Fruit fly (Drosophila melanogaster) S2 (cell line): Measurements from ENCODE around the gene CG15047.

Experiments used
- CG8478 ChIP-seq: fragments of >200 bp; optimal IDR thresholded peaks from 2 replicates; lab custom pipeline; 2018
- CTCF ChIP-seq, 2 experiments: fragments of >200 bp; optimal IDR thresholded peaks; 2 replicates each; lab custom pipeline; 2018

DNA sequence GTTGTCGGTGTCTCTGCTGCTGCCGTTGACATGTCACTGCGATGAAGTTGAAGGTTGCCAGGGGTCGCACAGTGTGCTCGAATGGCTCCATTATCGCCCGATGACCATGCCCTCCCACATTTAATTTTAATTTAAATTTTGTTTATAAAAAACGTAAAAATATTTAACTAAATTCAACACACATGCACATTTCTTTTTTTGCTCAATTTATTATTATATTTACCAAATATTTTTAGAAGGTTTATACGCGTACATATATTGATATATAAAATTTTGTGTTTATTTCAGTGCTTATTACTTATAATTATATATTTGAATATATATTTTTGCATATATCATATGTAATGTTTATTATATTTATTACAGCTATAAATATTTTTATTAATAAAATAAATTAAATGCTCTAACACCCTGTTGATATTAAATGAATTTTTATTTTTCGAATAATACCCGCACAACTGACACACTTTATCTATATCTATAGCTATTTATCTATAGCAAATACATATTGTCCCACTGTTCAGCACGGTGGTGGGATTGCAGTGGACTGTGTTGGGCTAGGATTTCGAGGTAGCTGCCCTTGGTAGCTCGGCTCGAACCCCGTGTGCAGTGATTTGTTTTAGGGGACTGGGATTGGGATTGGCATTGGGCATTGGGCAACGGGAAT, 5.2 kb upstream of the CG15047 start:
- TF ChIP-seq CG8478 (lab: Kevin White, UChicago): no peak
- TF ChIP-seq CTCF (optimal IDR thresholded peaks at IDR 0.05; lab: Kevin White, UChicago): no peak
